Worm (Caenorhabditis elegans): Measurements from ENCODE around the gene srx-118.

ce11 chrII:12499969-12500368 is 25.7 kb upstream of the srx-118 start:
- no peak for TF ChIP-seq egl-27 (tag; optimal IDR thresholded peaks at IDR 0.05)
- TF ChIP-seq mxl-3 (GFP tag; optimal IDR thresholded peaks at IDR 0.05), result no peak
- TF ChIP-seq aly-2 (tag; optimal IDR thresholded peaks at IDR 0.05), result no peak
- no peak for TF ChIP-seq lsy-2 (tag; optimal IDR thresholded peaks at IDR 0.05)
- TF ChIP-seq nhr-11 (tag; optimal IDR thresholded peaks at IDR 0.05), result no peak
- TF ChIP-seq nhr-237 (tag; optimal IDR thresholded peaks at IDR 0.05), result no peak
- TF ChIP-seq ztf-7 (tag; optimal IDR thresholded peaks at IDR 0.05), result no peak
- TF ChIP-seq dpl-1 (GFP tag; optimal IDR thresholded peaks at IDR 0.05), result no peak
- no peak for TF ChIP-seq jun-1 (tag; optimal IDR thresholded peaks at IDR 0.05)

All from whole organism, L4 larva.